Fruit fly (Drosophila melanogaster) whole organism, pupa: ENCODE results near the gene RasGAP1.

Source experiments
- CG10348 ChIP-seq: fragments of 200-800 bp; sonication (Bioruptor generic); IDR thresholded peaks from 2 replicates; pipeline ENCODE4 v1.3.6; 2022; ENCODE audit warnings: missing biosample characterization, missing genetic modification characterization
- CG12605 ChIP-seq: fragments of 200-800 bp; sonication (Bioruptor generic); IDR thresholded peaks from 2 replicates; pipeline ENCODE4 v1.3.6; 2022; ENCODE audit warnings: missing biosample characterization, missing genetic modification characterization
- CG13204 ChIP-seq: fragments of 200-800 bp; sonication (Bioruptor generic); optimal IDR thresholded peaks from 2 replicates; lab custom pipeline; 2018; ENCODE audit warnings: missing biosample characterization, mild to moderate bottlenecking, missing genetic modification characterization, moderate library complexity
- CG14655 ChIP-seq: fragments of 200-800 bp; sonication (Bioruptor generic); optimal IDR thresholded peaks from 3 replicates; lab custom pipeline; 2017; ENCODE audit warnings: mild to moderate bottlenecking, missing biosample characterization, missing genetic modification reagents, missing genetic modification characterization
- CG15710 ChIP-seq: fragments of 200-800 bp; sonication (Bioruptor generic); optimal IDR thresholded peaks from 2 replicates; lab custom pipeline; 2018; ENCODE audit warnings: missing biosample characterization, mild to moderate bottlenecking, missing genetic modification characterization, moderate library complexity
- CG17806 ChIP-seq: fragments of 200-800 bp; sonication (Bioruptor generic); optimal IDR thresholded peaks from 2 replicates; lab custom pipeline; 2018; ENCODE audit warnings: missing biosample characterization, mild to moderate bottlenecking, missing genetic modification characterization, moderate library complexity
- CG32121 ChIP-seq: fragments of 200-800 bp; sonication (Bioruptor generic); IDR thresholded peaks from 2 replicates; pipeline ENCODE4 v1.3.6; 2022; ENCODE audit warnings: missing biosample characterization, missing genetic modification characterization
- CG34367 ChIP-seq: fragments of 200-800 bp; sonication (Bioruptor generic); optimal IDR thresholded peaks from 2 replicates; lab custom pipeline; 2018; ENCODE audit warnings: missing biosample characterization, mild to moderate bottlenecking, missing genetic modification characterization
- CG4496 ChIP-seq: fragments of 200-800 bp; sonication (Bioruptor generic); IDR thresholded peaks from 3 replicates; pipeline ENCODE4 v1.3.6; 2022; ENCODE audit warnings: missing biosample characterization, missing genetic modification characterization
- CG8159 ChIP-seq: fragments of 200-800 bp; sonication (Bioruptor generic); optimal IDR thresholded peaks from 3 replicates; lab custom pipeline; 2018; ENCODE audit warnings: missing biosample characterization, mild to moderate bottlenecking, missing genetic modification characterization, moderate library complexity
- CG8301 ChIP-seq: fragments of 200-800 bp; sonication (Bioruptor generic); optimal IDR thresholded peaks from 2 replicates; lab custom pipeline; 2018; ENCODE audit warnings: missing biosample characterization, mild to moderate bottlenecking, missing genetic modification characterization
- CG9948 ChIP-seq: fragments of 200-800 bp; sonication (Bioruptor generic); optimal IDR thresholded peaks from 2 replicates; lab custom pipeline; 2018; ENCODE audit warnings: missing biosample characterization, mild to moderate bottlenecking, missing genetic modification characterization, moderate library complexity
- D1 ChIP-seq: fragments of 200-800 bp; sonication (Bioruptor generic); optimal IDR thresholded peaks from 2 replicates; lab custom pipeline; 2018; ENCODE audit warnings: missing biosample characterization, mild to moderate bottlenecking, missing genetic modification characterization, moderate library complexity
- EcR ChIP-seq: fragments of 200-800 bp; sonication (Bioruptor generic); optimal IDR thresholded peaks from 3 replicates; lab custom pipeline; 2019; ENCODE audit warnings: missing biosample characterization, missing genetic modification characterization, mild to moderate bottlenecking, moderate library complexity, missing genetic modification reagents
- Ets98B ChIP-seq: fragments of 200-800 bp; sonication (Bioruptor generic); IDR thresholded peaks from 2 replicates; pipeline ENCODE4 v1.3.6; 2022; ENCODE audit warnings: missing biosample characterization, missing genetic modification characterization
- Pif1A ChIP-seq: fragments of 200-800 bp; sonication (Bioruptor generic); optimal IDR thresholded peaks from 3 replicates; lab custom pipeline; 2016; ENCODE audit warnings: missing biosample characterization, missing genetic modification characterization
- Pif1B ChIP-seq: fragments of 200-800 bp; sonication (Bioruptor generic); optimal IDR thresholded peaks from 3 replicates; lab custom pipeline; 2016; ENCODE audit warnings: missing biosample characterization, missing genetic modification characterization
- Snoo ChIP-seq: fragments of 200-800 bp; sonication (Bioruptor generic); optimal IDR thresholded peaks from 3 replicates; lab custom pipeline; 2017; ENCODE audit warnings: missing biosample characterization, mild to moderate bottlenecking, missing genetic modification characterization, inconsistent platforms
- fd96Ca ChIP-seq: fragments of 200-800 bp; sonication (Bioruptor generic); IDR thresholded peaks from 3 replicates; pipeline ENCODE4 v1.3.6; 2022; ENCODE audit warnings: missing biosample characterization, missing genetic modification characterization
- gl ChIP-seq: fragments of 200-800 bp; sonication (Bioruptor generic); optimal IDR thresholded peaks from 2 replicates; lab custom pipeline; 2018; ENCODE audit warnings: missing biosample characterization, mild to moderate bottlenecking, missing genetic modification characterization
- rn ChIP-seq: fragments of 200-800 bp; sonication (Bioruptor generic); IDR thresholded peaks from 2 replicates; pipeline ENCODE4 v1.3.6; 2022; ENCODE audit warnings: missing biosample characterization, missing genetic modification characterization

Gene RasGAP1

dm6 chr3L:9837053-9837452, 18.0 kb downstream of the RasGAP1 start:
- no peak for TF ChIP-seq CG4496
- TF ChIP-seq CG14655 (GFP tag; lab: Kevin White, UChicago) = no peak
- TF ChIP-seq CG12605 (GFP tag; lab: Robert Waterston, UW) = no peak
- TF ChIP-seq EcR (GFP tag; lab: Kevin White, UChicago) = no peak
- no peak for TF ChIP-seq CG32121 (GFP tag; lab: Robert Waterston, UW)
- no peak for TF ChIP-seq gl (tag; lab: Kevin White, UChicago)
- no peak for TF ChIP-seq D1
- no peak for TF ChIP-seq CG8301 (tag; lab: Kevin White, UChicago)
- TF ChIP-seq Pif1A (GFP tag; lab: Kevin White, UChicago) = no peak
- TF ChIP-seq CG15710 (tag; lab: Kevin White, UChicago) = no peak
- TF ChIP-seq rn (GFP tag; lab: Robert Waterston, UW) = no peak
- no peak for TF ChIP-seq CG34367
- TF ChIP-seq CG9948 (tag; lab: Kevin White, UChicago) = no peak
- no peak for TF ChIP-seq fd96Ca
- no peak for TF ChIP-seq CG10348
- no peak for TF ChIP-seq Pif1B (GFP tag; lab: Kevin White, UChicago)
- no peak for TF ChIP-seq CG13204
- no peak for TF ChIP-seq Ets98B

- TF ChIP-seq CG9948 (tag; lab: Kevin White, UChicago) (no peak), Pif1B (GFP tag; lab: Kevin White, UChicago) (no peak), CG8159 (tag; lab: Kevin White, UChicago) (no peak), EcR (GFP tag; lab: Kevin White, UChicago) (no peak), CG13204 (no peak), Ets98B (no peak), CG32121 (GFP tag; lab: Robert Waterston, UW) (no peak), Snoo (tag; lab: Kevin White, UChicago) (no peak), gl (tag; lab: Kevin White, UChicago) (no peak), CG10348 (no peak), CG12605 (GFP tag; lab: Robert Waterston, UW) (no peak), CG34367 (no peak)
Measured at dm6 chr3L:9836524-9837047, 18.5 kb downstream of the RasGAP1 start, which contains the start of gene I-2. I-2 (minus strand) TSS chr3L:9836805.

- no peak for TF ChIP-seq Snoo (tag; lab: Kevin White, UChicago)
- TF ChIP-seq, all 21 proteins: peak for 0
Measured at dm6 chr3L:9832125-9832524, 23.0 kb downstream of the RasGAP1 start.

dm6 chr3L:9829639-9830341, 25.3 kb downstream of the RasGAP1 start:
- TF ChIP-seq D1 = no peak
- no peak for TF ChIP-seq Pif1B (GFP tag; lab: Kevin White, UChicago)
- TF ChIP-seq CG12605 (GFP tag; lab: Robert Waterston, UW) = no peak
- no peak for TF ChIP-seq rn (GFP tag; lab: Robert Waterston, UW)
- no peak for TF ChIP-seq CG15710 (tag; lab: Kevin White, UChicago)
- no peak for TF ChIP-seq CG4496
- TF ChIP-seq CG8301 (tag; lab: Kevin White, UChicago) = no peak
- TF ChIP-seq CG8159 (tag; lab: Kevin White, UChicago) = no peak

- TF ChIP-seq CG9948 (tag; lab: Kevin White, UChicago) (no peak), EcR (GFP tag; lab: Kevin White, UChicago) (no peak), CG17806 (no peak)
Measured at dm6 chr3L:9829154-9829553, 25.9 kb downstream of the RasGAP1 start.

- no peak for TF ChIP-seq gl (tag; lab: Kevin White, UChicago)
- TF ChIP-seq CG4496 = no peak
- no peak for TF ChIP-seq EcR (GFP tag; lab: Kevin White, UChicago)
- TF ChIP-seq Ets98B = no peak
Measured at dm6 chr3L:9824226-9824625, 30.9 kb downstream of the RasGAP1 start.

dm6 chr3L:9823797-9824196, 31.3 kb downstream of the RasGAP1 start, which contains the start of gene Ilp5:
Ilp5 (minus strand) TSS chr3L:9823897.
- TF ChIP-seq fd96Ca (no peak), Pif1A (GFP tag; lab: Kevin White, UChicago) (no peak), CG15710 (tag; lab: Kevin White, UChicago) (no peak), Pif1B (GFP tag; lab: Kevin White, UChicago) (no peak), Ets98B (no peak), CG9948 (tag; lab: Kevin White, UChicago) (no peak), D1 (no peak), CG32121 (GFP tag; lab: Robert Waterston, UW) (no peak), CG10348 (no peak), CG12605 (GFP tag; lab: Robert Waterston, UW) (no peak), gl (tag; lab: Kevin White, UChicago) (no peak), rn (GFP tag; lab: Robert Waterston, UW) (no peak), CG17806 (no peak), CG34367 (no peak), CG8159 (tag; lab: Kevin White, UChicago) (no peak), CG8301 (tag; lab: Kevin White, UChicago) (no peak)
